Worm (Caenorhabditis elegans) whole organism, L1 larva: ENCODE measurements around the gene F55A4.3.

ENCODE experiments used
- aly-2 ChIP-seq: fragments of 150-350 bp; optimal IDR thresholded peaks from 2 replicates; lab custom pipeline; 2014; ENCODE audit warnings: missing biosample characterization, missing genetic modification characterization
- ama-1 ChIP-seq: fragments of 150-350 bp; optimal IDR thresholded peaks from 2 replicates; lab custom pipeline; 2014
- blmp-1 ChIP-seq: fragments of 150-350 bp; optimal IDR thresholded peaks from 2 replicates; lab custom pipeline; 2014; ENCODE audit warnings: missing biosample characterization, missing genetic modification characterization
- ceh-8 ChIP-seq: fragments of 200-800 bp; sonication (Bioruptor generic); optimal IDR thresholded peaks from 2 replicates; lab custom pipeline; 2018; ENCODE audit warnings: mild to moderate bottlenecking, missing genetic modification characterization, moderate library complexity, missing compliant biosample characterization
- ceh-82 ChIP-seq, 3 experiments: fragments of 150-350 bp in 1 of 3; sonication (generic microtip) in 2 of 3; optimal IDR thresholded peaks; 2 replicates each; lab custom pipeline; 2014 to 2017; ENCODE audit warnings: missing biosample characterization in 3 of 3, missing genetic modification characterization in 3 of 3
- ceh-88 ChIP-seq: fragments of 200-800 bp; sonication (Bioruptor generic); IDR thresholded peaks from 2 replicates; pipeline ENCODE4 v1.3.6; 2022; ENCODE audit warnings: missing genetic modification characterization, missing compliant biosample characterization
- ceh-90 ChIP-seq: sonication (generic microtip); optimal IDR thresholded peaks from 2 replicates; lab custom pipeline; 2016; ENCODE audit warnings: missing genetic modification characterization, missing compliant biosample characterization
- ces-1 ChIP-seq: fragments of 150-350 bp; optimal IDR thresholded peaks from 2 replicates; lab custom pipeline; 2014; ENCODE audit warnings: missing biosample characterization, missing genetic modification reagents, missing genetic modification characterization
- dpl-1 ChIP-seq, 3 experiments: fragments of 150-350 bp in 2 of 3; sonication (generic microtip) in 1 of 3; optimal IDR thresholded peaks; 2 replicates each; lab custom pipeline; 2014 to 2017; ENCODE audit warnings: missing biosample characterization in 3 of 3, missing genetic modification characterization in 3 of 3, missing genetic modification reagents in 3 of 3
- egl-27 ChIP-seq, 2 experiments: fragments of 150-350 bp in 1 of 2; sonication (generic microtip); optimal IDR thresholded peaks; 3 replicates each; lab custom pipeline; 2017 to 2018; ENCODE audit warnings: missing biosample characterization in 2 of 2, missing genetic modification characterization in 2 of 2, missing genetic modification reagents in 2 of 2
- elt-3 ChIP-seq, 6 experiments: fragments of 150-350 bp in 1 of 6; sonication (generic microtip); optimal IDR thresholded peaks; 2 replicates each; lab custom pipeline; 2017 to 2018; ENCODE audit warnings: missing biosample characterization in 6 of 6, missing genetic modification characterization in 6 of 6, inconsistent platforms in 1 of 6
- ets-5 ChIP-seq: fragments of 200-800 bp; sonication (Bioruptor generic); IDR thresholded peaks from 2 replicates; pipeline ENCODE4 v1.3.6; 2022; ENCODE audit warnings: missing genetic modification characterization, missing compliant biosample characterization
- fkh-10 ChIP-seq: sonication (generic microtip); optimal IDR thresholded peaks from 2 replicates; lab custom pipeline; 2017; ENCODE audit warnings: missing biosample characterization, missing genetic modification reagents, missing genetic modification characterization
- fkh-4 ChIP-seq: sonication (generic microtip); optimal IDR thresholded peaks from 2 replicates; lab custom pipeline; 2016; ENCODE audit warnings: missing compliant biosample characterization, missing genetic modification characterization, borderline replicate concordance
- fkh-8 ChIP-seq: sonication (generic microtip); optimal IDR thresholded peaks from 2 replicates; lab custom pipeline; 2016; ENCODE audit warnings: mild to moderate bottlenecking, missing genetic modification characterization, missing compliant biosample characterization
- hlh-17 ChIP-seq: fragments of 200-800 bp; sonication (Bioruptor generic); optimal IDR thresholded peaks from 2 replicates; lab custom pipeline; 2018; ENCODE audit warnings: missing genetic modification characterization, mild to moderate bottlenecking, missing compliant biosample characterization, moderate library complexity, borderline replicate concordance
- hpl-2 ChIP-seq: fragments of 150-350 bp; optimal IDR thresholded peaks from 2 replicates; lab custom pipeline; 2014; ENCODE audit warnings: missing biosample characterization, missing genetic modification reagents, missing genetic modification characterization
- jun-1 ChIP-seq: fragments of 150-350 bp; optimal IDR thresholded peaks from 2 replicates; lab custom pipeline; 2014; ENCODE audit warnings: missing biosample characterization, missing genetic modification reagents, missing genetic modification characterization
- lin-14 ChIP-seq: fragments of 200-800 bp; sonication (Bioruptor generic); optimal IDR thresholded peaks from 2 replicates; lab custom pipeline; 2018; ENCODE audit warnings: mild to moderate bottlenecking, missing genetic modification characterization, moderate library complexity, missing compliant biosample characterization
- lin-15B ChIP-seq: fragments of 150-350 bp; sonication (generic microtip); optimal IDR thresholded peaks from 3 replicates; lab custom pipeline; 2014; ENCODE audit warnings: missing biosample characterization, missing genetic modification characterization
- lin-35 ChIP-seq, 2 experiments: fragments of 150-350 bp; optimal IDR thresholded peaks; 2 replicates each; lab custom pipeline; 2014; ENCODE audit warnings: missing biosample characterization in 2 of 2, missing genetic modification characterization in 2 of 2, missing genetic modification reagents in 2 of 2
- lin-39 ChIP-seq: fragments of 150-350 bp; optimal IDR thresholded peaks from 2 replicates; lab custom pipeline; 2014; ENCODE audit warnings: missing biosample characterization, missing genetic modification reagents, missing genetic modification characterization
- lsy-2 ChIP-seq, 2 experiments: fragments of 150-350 bp; optimal IDR thresholded peaks; 2 replicates each; lab custom pipeline; 2014; ENCODE audit warnings: missing biosample characterization in 2 of 2, missing genetic modification characterization in 2 of 2
- mab-9 ChIP-seq: fragments of 200-800 bp; sonication (Bioruptor generic); IDR thresholded peaks from 2 replicates; pipeline ENCODE4 v1.3.6; 2022; ENCODE audit warnings: missing genetic modification reagents, missing genetic modification characterization, missing compliant biosample characterization
- mdl-1 ChIP-seq, 2 experiments: fragments of 150-350 bp; optimal IDR thresholded peaks; 2 replicates each; lab custom pipeline; 2014 to 2017; ENCODE audit warnings: missing biosample characterization in 2 of 2, missing genetic modification characterization in 2 of 2, inconsistent platforms in 1 of 2
- mep-1 ChIP-seq: fragments of 150-350 bp; optimal IDR thresholded peaks from 2 replicates; lab custom pipeline; 2014; ENCODE audit warnings: missing biosample characterization, missing genetic modification characterization
- nhr-12 ChIP-seq: sonication (generic microtip); optimal IDR thresholded peaks from 2 replicates; lab custom pipeline; 2017; ENCODE audit warnings: missing biosample characterization, missing genetic modification characterization
- nhr-20 ChIP-seq: sonication (generic microtip); optimal IDR thresholded peaks from 2 replicates; lab custom pipeline; 2016; ENCODE audit warnings: mild to moderate bottlenecking, missing genetic modification characterization, missing compliant biosample characterization
- nhr-237 ChIP-seq: fragments of 150-350 bp; optimal IDR thresholded peaks from 2 replicates; lab custom pipeline; 2014; ENCODE audit warnings: missing biosample characterization, missing genetic modification characterization
- nhr-28 ChIP-seq: fragments of 150-350 bp; optimal IDR thresholded peaks from 2 replicates; lab custom pipeline; 2014; ENCODE audit warnings: missing biosample characterization, missing genetic modification characterization
- nhr-47 ChIP-seq: sonication (generic microtip); optimal IDR thresholded peaks from 2 replicates; lab custom pipeline; 2016; ENCODE audit warnings: mild to moderate bottlenecking, missing genetic modification characterization, moderate library complexity, missing compliant biosample characterization
- nhr-71 ChIP-seq: sonication (generic microtip); optimal IDR thresholded peaks from 2 replicates; lab custom pipeline; 2016; ENCODE audit warnings: mild to moderate bottlenecking, missing genetic modification characterization, moderate library complexity, missing compliant biosample characterization
- nhr-76 ChIP-seq: sonication (generic microtip); optimal IDR thresholded peaks from 2 replicates; lab custom pipeline; 2017; ENCODE audit warnings: missing biosample characterization, missing genetic modification characterization
- nhr-77 ChIP-seq: fragments of 150-350 bp; optimal IDR thresholded peaks from 2 replicates; lab custom pipeline; 2014; ENCODE audit warnings: missing biosample characterization, missing genetic modification characterization
- nhr-90 ChIP-seq: sonication (generic microtip); optimal IDR thresholded peaks from 2 replicates; lab custom pipeline; 2016; ENCODE audit warnings: mild to moderate bottlenecking, missing genetic modification characterization, missing compliant biosample characterization; ENCODE audit not compliant: poor library complexity
- pag-3 ChIP-seq: sonication (generic microtip); optimal IDR thresholded peaks from 2 replicates; lab custom pipeline; 2017; ENCODE audit warnings: missing genetic modification characterization, mild to moderate bottlenecking, missing compliant biosample characterization, antibody characterized with exemption, borderline replicate concordance; ENCODE audit not compliant: insufficient read depth
- skn-1 ChIP-seq: fragments of 150-350 bp; optimal IDR thresholded peaks from 2 replicates; lab custom pipeline; 2014; ENCODE audit warnings: missing biosample characterization, missing genetic modification characterization
- snpc-4 ChIP-seq: fragments of 150-350 bp; optimal IDR thresholded peaks from 2 replicates; lab custom pipeline; 2014; ENCODE audit warnings: missing biosample characterization, missing genetic modification characterization
- sup-37 ChIP-seq: fragments of 200-800 bp; sonication (Bioruptor generic); optimal IDR thresholded peaks from 2 replicates; lab custom pipeline; 2018; ENCODE audit warnings: mild to moderate bottlenecking, missing genetic modification characterization, missing compliant biosample characterization
- tbx-2 ChIP-seq: sonication (generic microtip); optimal IDR thresholded peaks from 2 replicates; lab custom pipeline; 2016; ENCODE audit warnings: missing genetic modification characterization, missing compliant biosample characterization
- tlp-1 ChIP-seq: fragments of 150-350 bp; optimal IDR thresholded peaks from 2 replicates; lab custom pipeline; 2014; ENCODE audit warnings: missing biosample characterization, missing genetic modification characterization
- unc-130 ChIP-seq: fragments of 150-350 bp; optimal IDR thresholded peaks from 2 replicates; lab custom pipeline; 2017; ENCODE audit warnings: missing biosample characterization, missing genetic modification characterization, inconsistent platforms
- unc-62 ChIP-seq: fragments of 150-350 bp; optimal IDR thresholded peaks from 2 replicates; lab custom pipeline; 2014; ENCODE audit warnings: missing biosample characterization, missing genetic modification reagents, missing genetic modification characterization
- unc-86 ChIP-seq: sonication (generic microtip); optimal IDR thresholded peaks from 2 replicates; lab custom pipeline; 2016; ENCODE audit warnings: missing genetic modification characterization, missing compliant biosample characterization
- vab-15 ChIP-seq: sonication (generic microtip); optimal IDR thresholded peaks from 2 replicates; lab custom pipeline; 2017; ENCODE audit warnings: missing genotype, mild to moderate bottlenecking, missing genetic modification characterization, missing compliant biosample characterization
- xbp-1 ChIP-seq: sonication (generic microtip); optimal IDR thresholded peaks from 2 replicates; lab custom pipeline; 2016; ENCODE audit warnings: missing genetic modification characterization, missing compliant biosample characterization
- zip-4 ChIP-seq: fragments of 200-800 bp; sonication (Bioruptor generic); optimal IDR thresholded peaks from 2 replicates; lab custom pipeline; 2018; ENCODE audit warnings: mild to moderate bottlenecking, missing genetic modification characterization, moderate library complexity, missing compliant biosample characterization
- ztf-4 ChIP-seq: fragments of 150-350 bp; optimal IDR thresholded peaks from 2 replicates; lab custom pipeline; 2014; ENCODE audit warnings: missing biosample characterization, missing genetic modification characterization

The F55A4.3 gene

ce11 chrX:1062403-1063073, 37.6 kb upstream of the F55A4.3 start, which contains the start of gene unc-1 (continued):
- TF ChIP-seq unc-130 (tag; lab: Kevin White, UChicago) (no peak), unc-62 (no peak), nhr-28 (no peak), tlp-1 (tag; lab: Kevin White, UChicago) (no peak), ceh-82 (tag; optimal IDR thresholded peaks at IDR 0.05; lab: Kevin White, UChicago) (peak in 1 of 3 experiments; percentile 55), mdl-1 (tag; optimal IDR thresholded peaks at IDR 0.05; lab: Kevin White, UChicago) (no peak), ets-5 (no peak), nhr-76 (tag; lab: Kevin White, UChicago) (no peak), ceh-8 (no peak), nhr-20 (no peak), zip-4 (no peak), fkh-4 (tag; lab: Kevin White, UChicago) (no peak), ceh-90 (no peak), lin-35 (GFP tag; optimal IDR thresholded peaks at IDR 0.05; lab: Kevin White, UChicago) (no peak), sup-37 (GFP tag; lab: Kevin White, UChicago) (no peak), jun-1 (tag; lab: Kevin White, UChicago) (no peak), fkh-8 (tag; lab: Kevin White, UChicago) (no peak), dpl-1 (GFP tag; optimal IDR thresholded peaks at IDR 0.05; lab: Kevin White, UChicago) (no peak), nhr-77 (tag; lab: Kevin White, UChicago) (no peak), elt-3 (tag; optimal IDR thresholded peaks at IDR 0.05; lab: Kevin White, UChicago) (no peak), mep-1 (tag; lab: Kevin White, UChicago) (peak; percentile 37), xbp-1 (tag; lab: Kevin White, UChicago) (no peak), lin-39 (tag; lab: Kevin White, UChicago) (no peak), hlh-17 (no peak), aly-2 (tag; lab: Kevin White, UChicago) (no peak), pag-3 (no peak), skn-1 (peak; percentile 17), nhr-12 (tag; lab: Kevin White, UChicago) (no peak), lin-15B (no peak)

- no peak for TF ChIP-seq hlh-17
- TF ChIP-seq hpl-2 (GFP tag; lab: Kevin White, UChicago) = no peak
- TF ChIP-seq ztf-4 = no peak
- no peak for TF ChIP-seq lsy-2 (tag; optimal IDR thresholded peaks at IDR 0.05; lab: Kevin White, UChicago)
- peak in 1 of 3 experiments; percentile 23 for TF ChIP-seq ceh-82 (tag; optimal IDR thresholded peaks at IDR 0.05; lab: Kevin White, UChicago)
- no peak for TF ChIP-seq ces-1
- no peak for TF ChIP-seq fkh-10 (GFP tag; lab: Kevin White, UChicago)
- TF ChIP-seq mep-1 (tag; lab: Kevin White, UChicago) = no peak
- no peak for TF ChIP-seq nhr-237 (tag; lab: Kevin White, UChicago)
- no peak for TF ChIP-seq snpc-4 (tag; lab: Kevin White, UChicago)
- TF ChIP-seq ama-1 (lab: Kevin White, UChicago) = no peak
- TF ChIP-seq nhr-90 (tag; lab: Kevin White, UChicago) = no peak
- no peak for TF ChIP-seq egl-27 (tag; optimal IDR thresholded peaks at IDR 0.05; lab: Kevin White, UChicago)
- TF ChIP-seq ceh-88 (GFP tag; lab: Robert Waterston, UW) = no peak
- TF ChIP-seq pag-3 = no peak
- TF ChIP-seq tbx-2 (tag; lab: Kevin White, UChicago) = peak; percentile 0
- TF ChIP-seq mab-9 (GFP tag; lab: Robert Waterston, UW) = no peak
- no peak for TF ChIP-seq lin-35 (GFP tag; optimal IDR thresholded peaks at IDR 0.05; lab: Kevin White, UChicago)
- no peak for TF ChIP-seq blmp-1
- no peak for TF ChIP-seq nhr-47
- no peak for TF ChIP-seq vab-15
- TF ChIP-seq lin-14 (GFP tag; lab: Kevin White, UChicago) = peak; percentile 56
- peak; percentile 7 for TF ChIP-seq nhr-71 (tag; lab: Kevin White, UChicago)
- TF ChIP-seq unc-86 (tag; lab: Kevin White, UChicago) = peak; percentile 27
Measured at ce11 chrX:1060705-1061104, 35.8 kb upstream of the F55A4.3 start.
